Worm (Caenorhabditis elegans) whole organism, mixed stage, embryonic: ENCODE results near the gene dhs-5.

Source experiments
- hlh-1 ChIP-seq: fragments of 150-350 bp; optimal IDR thresholded peaks from 2 replicates; lab custom pipeline; 2014; ENCODE audit warnings: missing biosample characterization, missing genetic modification reagents, missing genetic modification characterization
- snpc-4 ChIP-seq: fragments of 150-350 bp; optimal IDR thresholded peaks from 2 replicates; lab custom pipeline; 2014; ENCODE audit warnings: missing biosample characterization, missing genetic modification characterization

ce11 chrII:5426054-5426453, 27.6 kb upstream of the dhs-5 start:
- TF ChIP-seq snpc-4 (tag; lab: Kevin White, UChicago) (no peak), hlh-1 (tag; lab: Kevin White, UChicago) (no peak)
